Worm (Caenorhabditis elegans) whole organism, young adult: ENCODE measurements around the gene try-4.

Experiments used
- B0019.2 ChIP-seq: fragments of 200-800 bp; sonication (Bioruptor generic); conservative IDR thresholded peaks from 2 replicates; pipeline ENCODE4 v1.3.6; 2022; ENCODE audit warnings: missing genetic modification reagents, missing genetic modification characterization, missing compliant biosample characterization
- B0035.1 ChIP-seq: sonication (generic microtip); optimal IDR thresholded peaks from 2 replicates; lab custom pipeline; 2016; ENCODE audit warnings: missing genetic modification characterization, mild to moderate bottlenecking, missing compliant biosample characterization, missing genotype, missing genetic modification reagents
- D2030.7 ChIP-seq: fragments of 200-800 bp; sonication (Bioruptor generic); IDR thresholded peaks from 2 replicates; pipeline ENCODE4 v1.3.6; 2022; ENCODE audit warnings: missing genetic modification reagents, missing genetic modification characterization, missing compliant biosample characterization
- F23B12.7 ChIP-seq: sonication (generic microtip); optimal IDR thresholded peaks from 2 replicates; lab custom pipeline; 2017; ENCODE audit warnings: missing genetic modification characterization, mild to moderate bottlenecking, missing compliant biosample characterization, antibody characterized with exemption, moderate library complexity; ENCODE audit not compliant: insufficient read depth
- F49E8.2 ChIP-seq: sonication (generic microtip); optimal IDR thresholded peaks from 3 replicates; lab custom pipeline; 2017; ENCODE audit warnings: missing genetic modification characterization, mild to moderate bottlenecking, missing compliant biosample characterization, antibody characterized with exemption, moderate library complexity; ENCODE audit not compliant: insufficient read depth
- F57A8.1 ChIP-seq: fragments of 200-800 bp; sonication (Bioruptor generic); optimal IDR thresholded peaks from 2 replicates; lab custom pipeline; 2018; ENCODE audit warnings: mild to moderate bottlenecking, missing genetic modification characterization, moderate library complexity, missing compliant biosample characterization
- K11D2.4 ChIP-seq: fragments of 200-800 bp; sonication (Bioruptor generic); IDR thresholded peaks from 2 replicates; pipeline ENCODE4 v1.3.6; 2022; ENCODE audit warnings: missing genetic modification reagents, missing genetic modification characterization, missing compliant biosample characterization
- K12H6.12 ChIP-seq: fragments of 200-800 bp; sonication (Bioruptor generic); optimal IDR thresholded peaks from 2 replicates; lab custom pipeline; 2018; ENCODE audit warnings: mild to moderate bottlenecking, missing genetic modification characterization, missing compliant biosample characterization
- Y53F4B.3 ChIP-seq: fragments of 200-800 bp; sonication (Bioruptor generic); IDR thresholded peaks from 2 replicates; pipeline ENCODE4 v1.3.6; 2022; ENCODE audit warnings: missing genetic modification reagents, missing genetic modification characterization, missing compliant biosample characterization
- Y53G8AR.9 ChIP-seq: fragments of 200-800 bp; sonication (Bioruptor generic); conservative IDR thresholded peaks from 2 replicates; pipeline ENCODE4 v1.3.6; 2022; ENCODE audit warnings: missing genetic modification reagents, missing genetic modification characterization, missing compliant biosample characterization
- akir-1 ChIP-seq: fragments of 200-800 bp; sonication (Bioruptor generic); optimal IDR thresholded peaks from 2 replicates; lab custom pipeline; 2018; ENCODE audit warnings: mild to moderate bottlenecking, missing genetic modification characterization, moderate library complexity, missing compliant biosample characterization
- ama-1 ChIP-seq, 3 experiments: fragments of 150-350 bp in 1 of 3; sonication (generic microtip) in 2 of 3; optimal IDR thresholded peaks; 2 replicates each; lab custom pipeline; 2014 to 2018; ENCODE audit warnings: missing biosample characterization in 2 of 3, missing genetic modification characterization in 2 of 3, missing genetic modification reagents in 2 of 3
- aptf-3 ChIP-seq: fragments of 200-800 bp; sonication (Bioruptor generic); IDR thresholded peaks from 2 replicates; pipeline ENCODE4 v1.3.6; 2022; ENCODE audit warnings: missing genetic modification characterization, missing compliant biosample characterization
- attf-5 ChIP-seq: fragments of 200-800 bp; sonication (Bioruptor generic); optimal IDR thresholded peaks from 2 replicates; lab custom pipeline; 2018; ENCODE audit warnings: mild to moderate bottlenecking, missing genetic modification characterization, missing compliant biosample characterization
- ccch-3 ChIP-seq: fragments of 200-800 bp; sonication (Bioruptor generic); optimal IDR thresholded peaks from 2 replicates; lab custom pipeline; 2018; ENCODE audit warnings: mild to moderate bottlenecking, missing genetic modification characterization, missing compliant biosample characterization
- cebp-1 ChIP-seq, 2 experiments: fragments of 200-800 bp in 1 of 2; sonication (Bioruptor generic) in 1 of 2; sonication (generic microtip) in 1 of 2; IDR thresholded peaks in 1 of 2; optimal IDR thresholded peaks in 1 of 2; 2 replicates each; pipeline versions ENCODE4 v1.3.6 to Lab custom; 2017 to 2022; ENCODE audit warnings: missing compliant biosample characterization in 2 of 2, missing genetic modification characterization in 2 of 2, mild to moderate bottlenecking in 1 of 2, missing genetic modification reagents in 1 of 2, moderate library complexity in 1 of 2
- ceh-58 ChIP-seq: fragments of 200-800 bp; sonication (Bioruptor generic); IDR thresholded peaks from 2 replicates; pipeline ENCODE4 v1.3.6; 2022; ENCODE audit warnings: missing genetic modification characterization, missing compliant biosample characterization
- die-1 ChIP-seq: sonication (generic microtip); optimal IDR thresholded peaks from 2 replicates; lab custom pipeline; 2016; ENCODE audit warnings: missing genotype, mild to moderate bottlenecking, missing genetic modification characterization, missing compliant biosample characterization
- ekl-4 ChIP-seq: fragments of 200-800 bp; sonication (Bioruptor generic); IDR thresholded peaks from 2 replicates; pipeline ENCODE4 v1.3.6; 2022; ENCODE audit warnings: missing genetic modification reagents, missing genetic modification characterization, missing compliant biosample characterization
- fkh-3 ChIP-seq: sonication (generic microtip); optimal IDR thresholded peaks from 2 replicates; lab custom pipeline; 2016; ENCODE audit warnings: mild to moderate bottlenecking, missing genetic modification characterization, missing compliant biosample characterization
- gei-17 ChIP-seq: fragments of 200-800 bp; sonication (Bioruptor generic); optimal IDR thresholded peaks from 2 replicates; lab custom pipeline; 2018; ENCODE audit warnings: mild to moderate bottlenecking, missing genetic modification characterization, missing compliant biosample characterization
- hsf-1 ChIP-seq: fragments of 200-800 bp; sonication (Bioruptor generic); IDR thresholded peaks from 2 replicates; pipeline ENCODE4 v1.3.6; 2022; ENCODE audit warnings: missing genetic modification reagents, missing genetic modification characterization, missing compliant biosample characterization
- lag-1 ChIP-seq: fragments of 200-800 bp; sonication (Bioruptor generic); IDR thresholded peaks from 2 replicates; pipeline ENCODE4 v1.3.6; 2022; ENCODE audit warnings: missing genetic modification reagents, missing genetic modification characterization, missing compliant biosample characterization
- let-607 ChIP-seq, 2 experiments: fragments of 200-800 bp in 1 of 2; sonication (Bioruptor generic) in 1 of 2; sonication (generic microtip) in 1 of 2; optimal IDR thresholded peaks; 2 replicates each; lab custom pipeline; 2016 to 2018; ENCODE audit warnings: mild to moderate bottlenecking in 2 of 2, missing compliant biosample characterization in 2 of 2, missing genetic modification characterization in 2 of 2, moderate library complexity in 2 of 2, missing genotype in 1 of 2
- lin-54 ChIP-seq: fragments of 200-800 bp; sonication (Bioruptor generic); optimal IDR thresholded peaks from 2 replicates; lab custom pipeline; 2018; ENCODE audit warnings: mild to moderate bottlenecking, missing genetic modification characterization, missing compliant biosample characterization
- lir-1 ChIP-seq: fragments of 200-800 bp; sonication (Bioruptor generic); conservative IDR thresholded peaks from 2 replicates; pipeline ENCODE4 v1.3.6; 2022; ENCODE audit warnings: missing genetic modification reagents, missing genetic modification characterization, missing compliant biosample characterization
- lsy-27 ChIP-seq: sonication (generic microtip); optimal IDR thresholded peaks from 2 replicates; lab custom pipeline; 2017; ENCODE audit warnings: missing genetic modification characterization, mild to moderate bottlenecking, missing compliant biosample characterization, antibody characterized with exemption, missing genotype, borderline replicate concordance; ENCODE audit not compliant: insufficient read depth
- madf-3 ChIP-seq: fragments of 200-800 bp; sonication (Bioruptor generic); IDR thresholded peaks from 2 replicates; pipeline ENCODE4 v1.3.6; 2022; ENCODE audit warnings: missing genetic modification reagents, missing genetic modification characterization, missing compliant biosample characterization
- madf-6 ChIP-seq: fragments of 200-800 bp; sonication (Bioruptor generic); IDR thresholded peaks from 2 replicates; pipeline ENCODE4 v1.3.6; 2022; ENCODE audit warnings: missing genetic modification reagents, missing genetic modification characterization, missing compliant biosample characterization
- mel-28 ChIP-seq: sonication (generic microtip); optimal IDR thresholded peaks from 2 replicates; lab custom pipeline; 2016; ENCODE audit warnings: borderline replicate concordance, mild to moderate bottlenecking, missing genetic modification characterization, missing compliant biosample characterization
- mes-4 ChIP-seq: sonication (generic microtip); optimal IDR thresholded peaks from 2 replicates; lab custom pipeline; 2016; ENCODE audit warnings: missing genotype, missing genetic modification characterization, missing compliant biosample characterization
- nhr-90 ChIP-seq: sonication (generic microtip); optimal IDR thresholded peaks from 2 replicates; lab custom pipeline; 2016; ENCODE audit warnings: missing genotype, mild to moderate bottlenecking, missing genetic modification characterization, missing compliant biosample characterization
- pbrm-1 ChIP-seq: fragments of 200-800 bp; sonication (Bioruptor generic); IDR thresholded peaks from 2 replicates; pipeline ENCODE4 v1.3.6; 2022; ENCODE audit warnings: missing genetic modification reagents, missing genetic modification characterization, missing compliant biosample characterization
- pha-4 ChIP-seq: fragments of 150-350 bp; sonication (generic microtip); optimal IDR thresholded peaks from 2 replicates; lab custom pipeline; 2014; ENCODE audit warnings: missing biosample characterization, missing genetic modification reagents, missing genetic modification characterization
- rcor-1 ChIP-seq: fragments of 200-800 bp; sonication (Bioruptor generic); IDR thresholded peaks from 2 replicates; pipeline ENCODE4 v1.3.6; 2022; ENCODE audit warnings: missing genetic modification reagents, missing genetic modification characterization, missing compliant biosample characterization
- rpc-1 ChIP-seq, 2 experiments: fragments of 150-350 bp in 1 of 2; sonication (generic microtip) in 1 of 2; optimal IDR thresholded peaks; 2 replicates each; lab custom pipeline; 2014 to 2018; ENCODE audit warnings: missing biosample characterization in 1 of 2, missing genetic modification characterization in 1 of 2, missing genetic modification reagents in 1 of 2, missing genotype in 1 of 2
- sea-2 ChIP-seq: fragments of 200-800 bp; sonication (Bioruptor generic); IDR thresholded peaks from 2 replicates; pipeline ENCODE4 v1.3.6; 2022; ENCODE audit warnings: missing genetic modification characterization, missing compliant biosample characterization
- snpc-3.4 ChIP-seq: sonication (generic microtip); optimal IDR thresholded peaks from 2 replicates; lab custom pipeline; 2017; ENCODE audit warnings: missing genetic modification characterization, mild to moderate bottlenecking, missing compliant biosample characterization, antibody characterized with exemption, moderate library complexity, missing genotype, missing genetic modification reagents
- snpc-4 ChIP-seq, 5 experiments: fragments of 150-350 bp in 1 of 5; sonication (generic microtip) in 4 of 5; optimal IDR thresholded peaks; 2 replicates each; lab custom pipeline; 2014 to 2018; ENCODE audit warnings: missing genetic modification characterization in 5 of 5, missing biosample characterization in 3 of 5, antibody characterized with exemption in 2 of 5, mild to moderate bottlenecking in 2 of 5, missing compliant biosample characterization in 2 of 5, missing genotype in 2 of 5, moderate library complexity in 2 of 5, missing genetic modification reagents in 1 of 5
- tbp1 ChIP-seq: fragments of 200-800 bp; sonication (Bioruptor generic); optimal IDR thresholded peaks from 2 replicates; lab custom pipeline; 2018; ENCODE audit warnings: mild to moderate bottlenecking, missing genetic modification characterization, missing compliant biosample characterization
- tlf-1 ChIP-seq: fragments of 200-800 bp; sonication (Bioruptor generic); optimal IDR thresholded peaks from 2 replicates; lab custom pipeline; 2018; ENCODE audit warnings: mild to moderate bottlenecking, missing genetic modification characterization, missing compliant biosample characterization
- unc-62 ChIP-seq: fragments of 150-350 bp; optimal IDR thresholded peaks from 2 replicates; lab custom pipeline; 2014; ENCODE audit warnings: missing biosample characterization, missing genetic modification reagents, missing genetic modification characterization
- ztf-28 ChIP-seq: fragments of 200-800 bp; sonication (Bioruptor generic); IDR thresholded peaks from 2 replicates; pipeline ENCODE4 v1.3.6; 2022; ENCODE audit warnings: missing genetic modification reagents, missing genetic modification characterization, missing compliant biosample characterization

Gene try-4

ce11 chrV:20845524-20846208, 15.3 kb downstream of the try-4 start, which contains the start of the genes F31D4.2 and fkb-6 (continued):
- TF ChIP-seq madf-6 (GFP tag; lab: Robert Waterston, UW) (peak; percentile 72), lir-1 (0 out of 2 replicates have a peak, but pooled peaks have one; percentile 6), Y53G8AR.9 (GFP tag; lab: Robert Waterston, UW) (peak; percentile 67), F23B12.7 (tag; lab: Kevin White, UChicago) (peak; percentile 17), pbrm-1 (GFP tag; lab: Robert Waterston, UW) (peak; percentile 66; the same call in 1 of the 2 replicates), fkh-3 (no peak), lag-1 (GFP tag; lab: Robert Waterston, UW) (no peak), K11D2.4 (GFP tag; lab: Robert Waterston, UW) (peak; percentile 62), ceh-58 (GFP tag; lab: Robert Waterston, UW) (no peak), K12H6.12 (peak; percentile 35), lin-54 (GFP tag; lab: Kevin White, UChicago) (peak; percentile 61), hsf-1 (GFP tag; lab: Robert Waterston, UW) (peak; percentile 97), let-607 (tag; optimal IDR thresholded peaks at IDR 0.05; lab: Kevin White, UChicago) (no peak), aptf-3 (no peak), rcor-1 (GFP tag; lab: Robert Waterston, UW) (peak; percentile 79), D2030.7 (GFP tag; lab: Robert Waterston, UW) (peak; percentile 89), B0035.1 (tag; lab: Kevin White, UChicago) (no peak), tlf-1 (peak; percentile 20), ama-1 (optimal IDR thresholded peaks at IDR 0.05; lab: Kevin White, UChicago) (no peak), ama-1 (GFP tag; optimal IDR thresholded peaks at IDR 0.05; lab: Kevin White, UChicago) (no peak), pha-4 (no peak), F49E8.2 (tag; lab: Kevin White, UChicago) (no peak), madf-3 (GFP tag; lab: Robert Waterston, UW) (0 out of 2 replicates have a peak, but pooled peaks have one; percentile 25), snpc-3.4 (tag; lab: Kevin White, UChicago) (peak; percentile 49), snpc-4 (GFP tag; optimal IDR thresholded peaks at IDR 0.05; lab: Kevin White, UChicago) (no peak), snpc-4 (tag; optimal IDR thresholded peaks at IDR 0.05; lab: Kevin White, UChicago) (peak in 3 of 4 experiments; percentile 6 to 60 (median 23)), ztf-28 (no peak), tbp1 (GFP tag; lab: Kevin White, UChicago) (peak; percentile 58), rpc-1 (optimal IDR thresholded peaks at IDR 0.05; lab: Kevin White, UChicago) (peak; percentile 30), rpc-1 (tag; optimal IDR thresholded peaks at IDR 0.05; lab: Kevin White, UChicago) (no peak), ccch-3 (GFP tag; lab: Kevin White, UChicago) (no peak), sea-2 (GFP tag; lab: Robert Waterston, UW) (no peak)

DNA sequence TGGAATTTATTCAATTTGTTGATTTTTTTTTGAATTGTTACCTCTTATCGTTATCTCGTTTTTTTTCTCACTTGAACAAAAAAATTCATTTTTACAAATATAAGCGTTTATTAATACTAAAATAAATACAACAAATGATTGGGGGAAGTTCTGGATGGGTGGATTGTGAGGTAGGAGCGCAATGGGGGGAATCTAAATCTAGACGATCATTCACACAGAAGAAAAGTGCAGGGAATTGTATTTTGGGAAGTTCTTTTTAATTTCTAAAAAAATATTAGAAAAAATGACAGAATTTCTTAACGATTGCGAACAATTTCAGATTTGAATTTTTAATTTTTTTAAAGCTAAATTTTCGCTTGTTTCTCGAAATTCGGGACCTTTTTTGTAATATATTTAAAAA, 19.5 kb downstream of the try-4 start:
- TF ChIP-seq unc-62 = no peak
- no peak for TF ChIP-seq gei-17 (GFP tag; lab: Kevin White, UChicago)
- TF ChIP-seq akir-1 = no peak
- 0 out of 2 replicates have a peak, but pooled peaks have one; percentile 27 for TF ChIP-seq ekl-4 (GFP tag; lab: Robert Waterston, UW)
- TF ChIP-seq rpc-1 (optimal IDR thresholded peaks at IDR 0.05; lab: Kevin White, UChicago) = no peak
- no peak for TF ChIP-seq rpc-1 (tag; optimal IDR thresholded peaks at IDR 0.05; lab: Kevin White, UChicago)
- no peak for TF ChIP-seq mes-4 (tag; lab: Kevin White, UChicago)
- TF ChIP-seq cebp-1 (GFP tag; IDR thresholded peaks at IDR 0.05; lab: Robert Waterston, UW) = no peak
- no peak for TF ChIP-seq cebp-1 (tag; optimal IDR thresholded peaks at IDR 0.05; lab: Kevin White, UChicago)
- no peak for TF ChIP-seq attf-5 (GFP tag; lab: Kevin White, UChicago)
- TF ChIP-seq Y53F4B.3 (GFP tag; lab: Robert Waterston, UW) = no peak
- TF ChIP-seq F57A8.1 (GFP tag; lab: Kevin White, UChicago) = no peak
- TF ChIP-seq mel-28 (tag; lab: Kevin White, UChicago) = no peak
- TF ChIP-seq madf-6 (GFP tag; lab: Robert Waterston, UW) = no peak
- TF ChIP-seq madf-3 (GFP tag; lab: Robert Waterston, UW) = no peak
- TF ChIP-seq hsf-1 (GFP tag; lab: Robert Waterston, UW) = peak; percentile 58; the same call in 1 of the 2 replicates
- TF ChIP-seq lsy-27 (tag; lab: Kevin White, UChicago) = no peak
- TF ChIP-seq B0019.2 (GFP tag; lab: Robert Waterston, UW) = no peak
- TF ChIP-seq die-1 = no peak
- TF ChIP-seq nhr-90 = no peak
